Worm (Caenorhabditis elegans) whole organism, late embryonic: ENCODE measurements around the gene F58B4.3.

Experiments
- K09A11.1 ChIP-seq: sonication (generic microtip); optimal IDR thresholded peaks from 2 replicates; lab custom pipeline; 2017; ENCODE audit warnings: antibody characterized with exemption, mild to moderate bottlenecking, missing genetic modification characterization, missing compliant biosample characterization; ENCODE audit not compliant: insufficient read depth
- ahr-1 ChIP-seq: sonication (generic microtip); optimal IDR thresholded peaks from 2 replicates; lab custom pipeline; 2016; ENCODE audit warnings: missing genetic modification characterization, missing compliant biosample characterization
- ceh-18 ChIP-seq: sonication (generic microtip); optimal IDR thresholded peaks from 2 replicates; lab custom pipeline; 2016; ENCODE audit warnings: missing genetic modification characterization, missing compliant biosample characterization
- ceh-34 ChIP-seq: sonication (generic microtip); optimal IDR thresholded peaks from 2 replicates; lab custom pipeline; 2016; ENCODE audit warnings: mild to moderate bottlenecking, missing genetic modification characterization, missing compliant biosample characterization
- lin-11 ChIP-seq: fragments of 200-800 bp; sonication (Bioruptor generic); optimal IDR thresholded peaks from 2 replicates; lab custom pipeline; 2018; ENCODE audit warnings: mild to moderate bottlenecking, missing genetic modification characterization, missing compliant biosample characterization
- nfya-1 ChIP-seq: sonication (generic microtip); optimal IDR thresholded peaks from 2 replicates; lab custom pipeline; 2017; ENCODE audit warnings: missing genetic modification characterization, mild to moderate bottlenecking, missing compliant biosample characterization, antibody characterized with exemption, moderate library complexity
- pha-4 ChIP-seq: fragments of 150-350 bp; optimal IDR thresholded peaks from 2 replicates; lab custom pipeline; 2018; ENCODE audit warnings: missing biosample characterization, missing genetic modification reagents, missing genetic modification characterization
- sdc-2 ChIP-seq: sonication (generic microtip); optimal IDR thresholded peaks from 2 replicates; lab custom pipeline; 2016; ENCODE audit warnings: missing genotype, missing genetic modification characterization, missing compliant biosample characterization
- sox-2 ChIP-seq: fragments of 200-800 bp; sonication (Bioruptor generic); IDR thresholded peaks from 2 replicates; pipeline ENCODE4 v1.3.6; 2022; ENCODE audit warnings: missing genetic modification reagents, missing genetic modification characterization, missing compliant biosample characterization
- sox-4 ChIP-seq: sonication (generic microtip); optimal IDR thresholded peaks from 2 replicates; lab custom pipeline; 2017; ENCODE audit warnings: mild to moderate bottlenecking, missing genetic modification characterization, inconsistent platforms, missing compliant biosample characterization
- unc-55 ChIP-seq: sonication (generic microtip); optimal IDR thresholded peaks from 2 replicates; lab custom pipeline; 2017; ENCODE audit warnings: missing biosample characterization, missing genetic modification reagents, missing genetic modification characterization
- zip-5 ChIP-seq: sonication (generic microtip); optimal IDR thresholded peaks from 2 replicates; lab custom pipeline; 2016; ENCODE audit warnings: missing genetic modification characterization, missing compliant biosample characterization

- TF ChIP-seq K09A11.1 (tag; lab: Kevin White, UChicago) = no peak
- no peak for TF ChIP-seq ceh-18 (tag; lab: Kevin White, UChicago)
- TF ChIP-seq nfya-1 (tag; lab: Kevin White, UChicago) = no peak
- TF ChIP-seq unc-55 (GFP tag; lab: Kevin White, UChicago) = no peak
- no peak for TF ChIP-seq sox-2 (GFP tag; lab: Robert Waterston, UW)
- no peak for TF ChIP-seq zip-5 (tag; lab: Kevin White, UChicago)
- no peak for TF ChIP-seq ceh-34 (tag; lab: Kevin White, UChicago)
- TF ChIP-seq lin-11 = no peak
- no peak for TF ChIP-seq sdc-2 (tag; lab: Kevin White, UChicago)
- no peak for TF ChIP-seq sox-4 (tag; lab: Kevin White, UChicago)
- TF ChIP-seq ahr-1 (tag; lab: Kevin White, UChicago) = no peak
- TF ChIP-seq pha-4 (tag; lab: Kevin White, UChicago) = no peak
Observed at ce11 chrV:10903748-10904147, 25.9 kb upstream of the F58B4.3 start, which contains the start of gene F32D8.15.
